Worm (Caenorhabditis elegans) whole organism, late embryonic: ENCODE data around the gene Y69A2AR.1.

Experiments used
- C08G9.2 ChIP-seq: sonication (generic microtip); optimal IDR thresholded peaks from 2 replicates; lab custom pipeline; 2016; ENCODE audit warnings: mild to moderate bottlenecking, missing genetic modification characterization, moderate library complexity, missing compliant biosample characterization
- T23F11.4 ChIP-seq: fragments of 200-800 bp; sonication (Bioruptor generic); optimal IDR thresholded peaks from 2 replicates; lab custom pipeline; 2018; ENCODE audit warnings: mild to moderate bottlenecking, missing genetic modification characterization, missing compliant biosample characterization
- ama-1 ChIP-seq: fragments of 150-350 bp; optimal IDR thresholded peaks from 2 replicates; lab custom pipeline; 2014
- ceh-30 ChIP-seq: fragments of 150-350 bp; optimal IDR thresholded peaks from 2 replicates; lab custom pipeline; 2014; ENCODE audit warnings: missing biosample characterization, missing genetic modification characterization
- fkh-10 ChIP-seq: fragments of 150-350 bp; optimal IDR thresholded peaks from 2 replicates; lab custom pipeline; 2014; ENCODE audit warnings: missing biosample characterization, missing genetic modification reagents, missing genetic modification characterization
- hlh-8 ChIP-seq: sonication (generic microtip); optimal IDR thresholded peaks from 2 replicates; lab custom pipeline; 2016; ENCODE audit warnings: missing genotype, missing genetic modification characterization, missing compliant biosample characterization
- nfya-1 ChIP-seq: sonication (generic microtip); optimal IDR thresholded peaks from 2 replicates; lab custom pipeline; 2017; ENCODE audit warnings: missing genetic modification characterization, mild to moderate bottlenecking, missing compliant biosample characterization, antibody characterized with exemption, moderate library complexity
- nhr-11 ChIP-seq: fragments of 150-350 bp; optimal IDR thresholded peaks from 2 replicates; lab custom pipeline; 2014; ENCODE audit warnings: missing biosample characterization, missing genetic modification characterization
- npax-4 ChIP-seq: sonication (generic microtip); optimal IDR thresholded peaks from 2 replicates; lab custom pipeline; 2016; ENCODE audit warnings: missing genetic modification characterization, missing compliant biosample characterization
- pax-1 ChIP-seq: fragments of 150-350 bp; optimal IDR thresholded peaks from 2 replicates; lab custom pipeline; 2014; ENCODE audit warnings: missing biosample characterization, missing genetic modification characterization
- pha-4 ChIP-seq: fragments of 150-350 bp; optimal IDR thresholded peaks from 2 replicates; lab custom pipeline; 2018; ENCODE audit warnings: missing biosample characterization, missing genetic modification reagents, missing genetic modification characterization
- tbx-7 ChIP-seq: sonication (generic microtip); optimal IDR thresholded peaks from 2 replicates; lab custom pipeline; 2016; ENCODE audit warnings: missing genotype, missing genetic modification characterization, missing compliant biosample characterization

ce11 chrIV:2658733-2659132, 8.1 kb upstream of the Y69A2AR.1 start:
- no peak for TF ChIP-seq pax-1 (tag; lab: Kevin White, UChicago)
- TF ChIP-seq T23F11.4 (GFP tag; lab: Kevin White, UChicago): no peak
- TF ChIP-seq fkh-10 (GFP tag; lab: Kevin White, UChicago): no peak
- no peak for TF ChIP-seq nfya-1 (tag; lab: Kevin White, UChicago)
- no peak for TF ChIP-seq C08G9.2 (tag; lab: Kevin White, UChicago)
- no peak for TF ChIP-seq ceh-30 (tag; lab: Kevin White, UChicago)
- TF ChIP-seq hlh-8 (tag; lab: Kevin White, UChicago): no peak
- no peak for TF ChIP-seq pha-4
- TF ChIP-seq npax-4 (tag; lab: Kevin White, UChicago): no peak
- TF ChIP-seq nhr-11 (tag; lab: Kevin White, UChicago): no peak
- TF ChIP-seq ama-1: no peak
- TF ChIP-seq tbx-7 (tag; lab: Kevin White, UChicago): no peak
